Worm (Caenorhabditis elegans) whole organism, midembryonic: ENCODE measurements around the gene clec-225.

ENCODE experiments used
- T22C8.4 ChIP-seq: fragments of 200-800 bp; sonication (Bioruptor generic); IDR thresholded peaks from 2 replicates; pipeline ENCODE4 v1.3.6; 2022; ENCODE audit warnings: missing genetic modification characterization, missing compliant biosample characterization
- cog-1 ChIP-seq: sonication (generic microtip); optimal IDR thresholded peaks from 2 replicates; lab custom pipeline; 2016; ENCODE audit warnings: missing genetic modification characterization, missing compliant biosample characterization
- flt-1 ChIP-seq: fragments of 200-800 bp; sonication (Bioruptor generic); IDR thresholded peaks from 2 replicates; pipeline ENCODE4 v1.3.6; 2022; ENCODE audit warnings: missing genetic modification characterization, missing compliant biosample characterization
- klf-2 ChIP-seq: fragments of 200-800 bp; sonication (Bioruptor generic); conservative IDR thresholded peaks from 2 replicates; pipeline ENCODE4 v1.3.6; 2022; ENCODE audit warnings: missing genetic modification reagents, missing genetic modification characterization, missing compliant biosample characterization
- med-1 ChIP-seq: sonication (generic microtip); optimal IDR thresholded peaks from 2 replicates; lab custom pipeline; 2017; ENCODE audit warnings: missing genetic modification characterization, mild to moderate bottlenecking, missing compliant biosample characterization, antibody characterized with exemption, missing genetic modification reagents; ENCODE audit not compliant: insufficient read depth
- ref-1 ChIP-seq: fragments of 200-800 bp; sonication (Bioruptor generic); conservative IDR thresholded peaks from 2 replicates; pipeline ENCODE4 v1.3.6; 2022; ENCODE audit warnings: missing genetic modification reagents, missing genetic modification characterization, missing compliant biosample characterization
- tab-1 ChIP-seq: fragments of 200-800 bp; sonication (Bioruptor generic); IDR thresholded peaks from 2 replicates; pipeline ENCODE4 v1.3.6; 2022; ENCODE audit warnings: missing genetic modification characterization, missing compliant biosample characterization
- ztf-23 ChIP-seq: fragments of 200-800 bp; sonication (Bioruptor generic); IDR thresholded peaks from 2 replicates; pipeline ENCODE4 v1.3.6; 2022; ENCODE audit warnings: missing genetic modification reagents, missing genetic modification characterization, missing compliant biosample characterization
- ztf-29 ChIP-seq: fragments of 200-800 bp; sonication (Bioruptor generic); IDR thresholded peaks from 2 replicates; pipeline ENCODE4 v1.3.6; 2022; ENCODE audit warnings: missing genetic modification reagents, missing genetic modification characterization, missing compliant biosample characterization

Gene clec-225

DNA sequence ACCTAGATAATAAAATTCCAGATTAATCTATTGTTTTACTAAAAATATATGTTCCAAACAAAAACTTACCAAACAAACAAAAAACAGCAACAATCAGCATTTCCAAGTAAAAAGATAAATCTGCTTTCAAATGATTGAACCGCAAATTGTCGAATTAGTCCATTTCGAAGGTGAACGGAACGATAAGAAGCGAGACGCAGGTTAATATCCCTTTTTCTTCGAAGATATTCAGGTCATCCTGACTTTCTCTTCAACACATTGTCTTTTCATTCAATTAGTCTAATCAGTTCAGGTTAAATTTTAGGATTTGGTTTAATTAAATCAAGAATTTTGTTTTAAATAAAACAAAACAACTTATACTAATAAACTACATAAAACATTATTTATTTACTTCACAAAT, 1.3 kb downstream of the clec-225 start, which contains the start of gene B0365.9:
TSS of gene B0365.9 (minus strand) at position 186 of the 400 bp plus-strand sequence.
- TF ChIP-seq ztf-23 (GFP tag; lab: Robert Waterston, UW): no peak

DNA sequence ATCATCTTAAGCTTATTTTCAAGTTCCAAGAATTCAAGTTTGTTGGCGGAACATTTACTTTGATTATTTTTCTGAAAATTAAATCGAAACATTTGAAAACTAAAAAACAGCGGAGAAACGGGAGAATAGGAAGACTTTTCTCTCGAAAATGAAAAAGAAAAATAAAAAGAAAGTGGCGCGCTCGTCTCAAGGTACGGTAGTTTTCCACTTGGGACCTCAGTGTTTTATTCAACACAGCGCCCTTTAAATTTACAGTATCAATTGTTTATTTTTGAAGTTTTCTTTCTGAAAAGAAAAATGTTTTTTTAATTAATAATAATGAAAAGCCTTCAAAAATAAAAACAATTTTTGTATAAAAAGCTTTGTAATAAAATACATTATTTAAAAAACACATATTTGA, 3.2 kb downstream of the clec-225 start:
- TF ChIP-seq ztf-23 (GFP tag; lab: Robert Waterston, UW) (no peak), ztf-29 (GFP tag; lab: Robert Waterston, UW) (no peak), med-1 (GFP tag; lab: Kevin White, UChicago) (no peak), T22C8.4 (GFP tag; lab: Robert Waterston, UW) (no peak), flt-1 (no peak), klf-2 (no peak), ref-1 (GFP tag; lab: Robert Waterston, UW) (no peak), cog-1 (tag; lab: Kevin White, UChicago) (no peak), tab-1 (GFP tag; lab: Robert Waterston, UW) (no peak)

DNA sequence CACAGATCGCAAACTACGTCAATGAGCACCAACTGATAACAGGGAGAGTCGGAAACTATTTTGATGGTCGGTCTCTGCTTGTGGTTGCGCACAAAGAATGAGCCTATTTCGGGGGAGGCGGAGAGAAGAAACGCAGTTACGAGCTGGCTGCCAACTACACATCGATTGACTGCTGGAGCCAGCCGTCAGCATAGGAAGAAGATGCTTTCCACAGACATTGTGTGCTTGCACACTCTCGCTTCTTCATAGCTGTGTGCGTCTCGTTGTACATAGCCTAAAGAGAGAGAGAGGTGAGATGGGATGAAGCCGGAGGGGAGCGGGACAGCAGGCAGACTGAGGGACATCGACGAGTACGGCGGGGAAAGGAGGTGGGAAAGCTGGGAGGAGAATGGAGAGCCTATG, 4.2 kb downstream of the clec-225 start:
- TF ChIP-seq cog-1 (tag; lab: Kevin White, UChicago): peak; percentile 25
- TF ChIP-seq tab-1 (GFP tag; lab: Robert Waterston, UW): 0 out of 2 replicates have a peak, but pooled peaks have one; percentile 48
- no peak for TF ChIP-seq ref-1 (GFP tag; lab: Robert Waterston, UW)
- TF ChIP-seq T22C8.4 (GFP tag; lab: Robert Waterston, UW): peak; percentile 41; the same call in 1 of the 2 replicates
- no peak for TF ChIP-seq ztf-29 (GFP tag; lab: Robert Waterston, UW)
- no peak for TF ChIP-seq med-1 (GFP tag; lab: Kevin White, UChicago)
- no peak for TF ChIP-seq flt-1
- TF ChIP-seq klf-2: no peak
- TF ChIP-seq ztf-23 (GFP tag; lab: Robert Waterston, UW): 0 out of 2 replicates have a peak, but pooled peaks have one; percentile 50

DNA sequence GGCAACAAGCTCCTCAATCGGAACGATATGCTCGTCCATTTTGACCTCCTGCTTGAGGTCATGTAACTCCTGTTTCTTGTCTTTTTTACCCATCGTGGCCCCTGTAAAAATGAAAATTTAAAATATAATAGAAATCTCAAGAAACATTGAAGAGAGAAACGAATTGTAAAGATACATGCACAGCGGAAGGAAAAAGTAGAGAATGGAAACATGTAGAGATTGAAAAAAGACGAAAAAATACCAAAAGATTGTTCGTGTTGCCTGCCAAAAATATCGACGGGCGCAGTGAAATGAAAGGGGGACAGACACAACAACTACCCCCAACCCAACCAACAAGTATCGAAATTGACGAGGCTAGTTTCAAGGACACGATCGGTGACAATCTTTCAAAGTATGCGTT, 4.8 kb downstream of the clec-225 start, which contains the start of gene eat-6:
TSS of gene eat-6 (minus strand) at position 101 of the 400 bp plus-strand sequence.
- no peak for TF ChIP-seq cog-1 (tag; lab: Kevin White, UChicago)
- TF ChIP-seq klf-2: no peak
- TF ChIP-seq ztf-23 (GFP tag; lab: Robert Waterston, UW): no peak
- no peak for TF ChIP-seq ztf-29 (GFP tag; lab: Robert Waterston, UW)
- no peak for TF ChIP-seq flt-1
- TF ChIP-seq T22C8.4 (GFP tag; lab: Robert Waterston, UW): no peak
- TF ChIP-seq tab-1 (GFP tag; lab: Robert Waterston, UW): no peak

DNA sequence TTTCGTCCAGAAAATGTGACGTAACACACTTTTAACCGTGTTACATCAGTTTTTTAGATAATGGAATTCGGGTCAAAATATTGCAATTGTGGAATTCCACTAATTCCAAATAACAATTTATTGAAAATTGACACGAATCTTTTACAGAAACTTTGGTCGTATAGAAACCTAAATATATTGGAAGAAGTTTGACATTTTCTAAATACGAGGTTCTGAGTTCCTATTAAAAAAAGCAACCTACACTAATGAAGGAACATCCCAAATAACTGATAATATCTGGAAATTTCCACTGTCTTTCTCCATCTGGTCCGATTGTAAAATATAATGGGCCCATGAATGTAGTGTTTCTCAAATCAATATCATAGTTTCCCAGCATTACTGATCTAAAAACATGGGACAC, 13.4 kb downstream of the clec-225 start:
- TF ChIP-seq ztf-29 (GFP tag; lab: Robert Waterston, UW): no peak
- TF ChIP-seq T22C8.4 (GFP tag; lab: Robert Waterston, UW): no peak
- TF ChIP-seq ztf-23 (GFP tag; lab: Robert Waterston, UW): no peak
- TF ChIP-seq med-1 (GFP tag; lab: Kevin White, UChicago): no peak
- TF ChIP-seq cog-1 (tag; lab: Kevin White, UChicago): no peak
- TF ChIP-seq flt-1: no peak
- TF ChIP-seq tab-1 (GFP tag; lab: Robert Waterston, UW): no peak
- TF ChIP-seq ref-1 (GFP tag; lab: Robert Waterston, UW): no peak
- TF ChIP-seq klf-2: no peak

DNA sequence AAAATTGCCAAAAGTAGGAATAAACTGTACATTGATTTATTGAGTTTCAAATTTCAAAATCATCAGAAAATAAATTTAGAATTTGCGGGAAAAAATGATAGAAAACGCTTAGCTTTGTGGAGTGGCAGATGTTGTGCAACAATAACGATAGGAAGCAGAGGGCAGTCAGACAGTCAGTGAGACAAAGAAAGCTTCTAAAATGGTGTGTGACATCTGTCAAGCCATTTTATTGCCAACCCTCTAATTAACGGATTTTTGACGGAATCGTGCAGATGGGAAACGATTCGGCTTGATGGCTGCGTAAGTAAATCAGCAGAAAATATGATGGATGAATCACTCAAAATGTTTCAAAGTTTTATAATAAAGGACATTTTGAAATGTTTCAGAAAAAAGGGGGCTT, 14.6 kb downstream of the clec-225 start, which contains the start of gene max-1:
TSS of gene max-1 (minus strand) at position 124 of the 400 bp plus-strand sequence.
- TF ChIP-seq cog-1 (tag; lab: Kevin White, UChicago) (no peak), tab-1 (GFP tag; lab: Robert Waterston, UW) (no peak), klf-2 (no peak), ref-1 (GFP tag; lab: Robert Waterston, UW) (no peak), flt-1 (no peak), ztf-29 (GFP tag; lab: Robert Waterston, UW) (no peak), med-1 (GFP tag; lab: Kevin White, UChicago) (no peak), T22C8.4 (GFP tag; lab: Robert Waterston, UW) (no peak), ztf-23 (GFP tag; lab: Robert Waterston, UW) (no peak)

DNA sequence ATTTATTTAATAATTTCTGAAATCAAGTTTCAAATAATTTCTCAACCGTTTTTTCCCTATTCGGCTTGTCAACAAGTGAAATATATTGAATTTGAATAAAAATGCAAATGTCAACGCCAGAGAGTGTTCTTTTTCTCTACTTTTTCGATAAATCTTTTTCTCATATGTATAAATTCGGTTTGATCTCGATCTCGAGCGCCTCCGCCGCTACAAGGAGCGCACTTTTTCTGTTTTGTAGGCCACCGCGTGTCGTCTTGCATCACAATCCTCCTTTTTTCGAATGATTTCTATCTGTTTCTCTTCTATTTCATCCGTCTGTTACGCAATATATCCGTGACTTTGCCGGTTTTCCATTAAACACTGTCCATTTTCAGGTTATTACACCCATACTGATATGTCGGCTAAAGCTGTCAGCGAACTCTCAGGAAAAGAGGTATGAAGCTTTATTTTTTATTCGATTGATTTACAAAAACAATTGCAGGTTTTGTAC, 18.5 kb downstream of the clec-225 start, which contains the start of gene acly-2:
TSS of gene acly-2 (plus strand) at position 375 of the 490 bp plus-strand sequence.
- TF ChIP-seq ztf-23 (GFP tag; lab: Robert Waterston, UW): no peak
- no peak for TF ChIP-seq flt-1
- no peak for TF ChIP-seq med-1 (GFP tag; lab: Kevin White, UChicago)
- TF ChIP-seq klf-2: no peak
- no peak for TF ChIP-seq ref-1 (GFP tag; lab: Robert Waterston, UW)
- no peak for TF ChIP-seq T22C8.4 (GFP tag; lab: Robert Waterston, UW)
- TF ChIP-seq ztf-29 (GFP tag; lab: Robert Waterston, UW): no peak
- no peak for TF ChIP-seq cog-1 (tag; lab: Kevin White, UChicago)
- no peak for TF ChIP-seq tab-1 (GFP tag; lab: Robert Waterston, UW)

DNA sequence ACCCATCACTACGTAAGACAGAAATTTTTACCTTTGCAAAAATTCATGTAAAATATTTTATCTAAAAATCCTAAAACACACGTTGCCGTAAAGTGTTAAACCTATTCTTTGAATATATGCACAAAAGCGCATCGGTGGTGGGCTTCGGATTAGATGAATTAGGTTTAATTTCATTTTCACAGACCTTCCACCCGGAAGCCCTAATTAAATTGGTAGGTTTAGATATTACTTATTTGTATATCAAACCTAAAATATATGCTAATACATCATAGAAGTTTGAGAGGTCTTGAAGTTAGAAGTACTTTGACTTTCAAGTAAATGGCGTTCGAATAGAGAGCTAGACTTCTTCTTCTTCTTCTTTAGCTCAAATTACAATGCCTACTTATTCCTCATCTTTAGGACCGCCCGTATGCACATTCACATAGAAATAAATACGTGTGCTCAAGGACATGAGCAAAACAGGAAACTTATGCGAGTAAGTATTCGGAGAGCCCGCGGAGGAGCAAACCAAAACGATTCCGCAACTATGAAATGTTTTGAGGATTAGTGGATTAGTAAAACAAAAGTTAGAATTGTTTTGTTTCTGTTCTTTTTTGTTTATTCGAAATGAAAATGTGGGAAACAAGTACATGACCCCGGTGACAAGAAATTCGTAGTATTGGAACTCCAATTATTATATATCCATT, 20.0 kb downstream of the clec-225 start:
- TF ChIP-seq T22C8.4 (GFP tag; lab: Robert Waterston, UW) (no peak), ztf-29 (GFP tag; lab: Robert Waterston, UW) (no peak), flt-1 (no peak), ztf-23 (GFP tag; lab: Robert Waterston, UW) (no peak), med-1 (GFP tag; lab: Kevin White, UChicago) (no peak), tab-1 (GFP tag; lab: Robert Waterston, UW) (no peak), klf-2 (no peak), cog-1 (tag; lab: Kevin White, UChicago) (no peak), ref-1 (GFP tag; lab: Robert Waterston, UW) (no peak)

DNA sequence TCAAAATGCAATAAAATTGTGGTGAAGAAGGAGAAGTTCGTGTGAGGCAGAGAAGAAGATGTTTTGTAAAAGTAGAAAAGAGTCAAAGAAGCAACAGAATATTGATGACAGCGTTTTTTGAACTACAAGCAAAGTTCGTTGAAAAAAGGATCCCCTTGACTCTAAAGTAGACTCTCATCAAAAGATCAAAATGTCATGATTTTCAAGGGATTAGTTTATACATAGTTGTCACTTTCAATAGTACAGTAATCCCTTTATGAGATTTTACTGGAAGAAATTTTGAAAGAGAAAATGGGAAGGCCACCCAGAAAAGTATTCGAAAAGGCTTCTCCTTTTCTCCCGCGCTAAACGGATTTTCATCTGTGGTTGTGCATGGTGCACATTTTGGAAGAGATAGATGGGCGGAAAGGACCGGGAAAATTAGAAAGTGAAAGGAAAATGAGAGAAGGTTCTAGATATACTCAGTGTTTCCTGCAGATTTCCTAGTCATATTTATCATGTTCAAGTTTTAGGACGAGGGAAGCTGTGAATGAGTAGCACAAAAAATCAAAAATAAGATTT, 21.7 kb downstream of the clec-225 start:
- no peak for TF ChIP-seq T22C8.4 (GFP tag; lab: Robert Waterston, UW)
- TF ChIP-seq ztf-23 (GFP tag; lab: Robert Waterston, UW): no peak
